Worm (Caenorhabditis elegans) whole organism, L4 larva: Measurements from ENCODE around the gene mrpl-53.

Source experiments
- D1046.2 ChIP-seq: fragments of 200-800 bp; sonication (Bioruptor generic); IDR thresholded peaks from 2 replicates; pipeline ENCODE4 v1.3.6; 2022; ENCODE audit warnings: missing genetic modification characterization, missing compliant biosample characterization
- ZK337.2 ChIP-seq: fragments of 200-800 bp; sonication (Bioruptor generic); IDR thresholded peaks from 2 replicates; pipeline ENCODE4 v1.3.6; 2022; ENCODE audit warnings: missing genetic modification reagents, missing genetic modification characterization, missing compliant biosample characterization
- aha-1 ChIP-seq: fragments of 150-350 bp; peaks from one replicate; lab custom pipeline; 2014; ENCODE audit warnings: missing biosample characterization, missing genetic modification characterization
- aly-2 ChIP-seq: sonication (generic microtip); optimal IDR thresholded peaks from 2 replicates; lab custom pipeline; 2018; ENCODE audit warnings: missing biosample characterization, missing genetic modification characterization
- ceh-28 ChIP-seq: fragments of 150-350 bp; optimal IDR thresholded peaks from 2 replicates; lab custom pipeline; 2014; ENCODE audit warnings: missing biosample characterization, missing genetic modification reagents, missing genetic modification characterization
- ceh-62 ChIP-seq: sonication (generic microtip); optimal IDR thresholded peaks from 2 replicates; lab custom pipeline; 2017; ENCODE audit warnings: missing biosample characterization, missing genetic modification characterization
- ctbp-1 ChIP-seq: fragments of 200-800 bp; sonication (Bioruptor generic); IDR thresholded peaks from 2 replicates; pipeline ENCODE4 v1.3.6; 2022; ENCODE audit warnings: missing genetic modification reagents, missing genetic modification characterization, missing compliant biosample characterization
- daf-12 ChIP-seq: fragments of 150-350 bp; optimal IDR thresholded peaks from 2 replicates; lab custom pipeline; 2014; ENCODE audit warnings: missing biosample characterization, missing genetic modification reagents, missing genetic modification characterization
- daf-19 ChIP-seq: fragments of 200-800 bp; sonication (Bioruptor generic); conservative IDR thresholded peaks from 2 replicates; pipeline ENCODE4 v1.3.6; 2022; ENCODE audit warnings: missing genetic modification characterization, missing compliant biosample characterization
- dmd-6 ChIP-seq: fragments of 200-800 bp; sonication (Bioruptor generic); IDR thresholded peaks from 2 replicates; pipeline ENCODE4 v1.3.6; 2022; ENCODE audit warnings: missing genetic modification reagents, missing genetic modification characterization, missing compliant biosample characterization
- dmd-9 ChIP-seq: fragments of 200-800 bp; sonication (Bioruptor generic); IDR thresholded peaks from 2 replicates; pipeline ENCODE4 v1.3.6; 2022; ENCODE audit warnings: missing genetic modification reagents, missing genetic modification characterization, missing compliant biosample characterization
- dpl-1 ChIP-seq: fragments of 150-350 bp; optimal IDR thresholded peaks from 2 replicates; lab custom pipeline; 2014; ENCODE audit warnings: missing biosample characterization, missing genetic modification reagents, missing genetic modification characterization
- duxl-1 ChIP-seq: sonication (generic microtip); optimal IDR thresholded peaks from 2 replicates; lab custom pipeline; 2016; ENCODE audit warnings: mild to moderate bottlenecking, missing genetic modification characterization, moderate library complexity, missing compliant biosample characterization; ENCODE audit not compliant: poor library complexity
- dve-1 ChIP-seq: sonication (generic microtip); optimal IDR thresholded peaks from 2 replicates; lab custom pipeline; 2017; ENCODE audit warnings: antibody characterized with exemption, mild to moderate bottlenecking, missing genetic modification characterization, missing compliant biosample characterization; ENCODE audit not compliant: insufficient read depth
- egl-43 ChIP-seq: fragments of 200-800 bp; sonication (Bioruptor generic); IDR thresholded peaks from 2 replicates; pipeline ENCODE4 v1.3.6; 2022; ENCODE audit warnings: missing genetic modification reagents, missing genetic modification characterization, missing compliant biosample characterization
- fkh-10 ChIP-seq: fragments of 150-350 bp; optimal IDR thresholded peaks from 2 replicates; lab custom pipeline; 2014; ENCODE audit warnings: missing biosample characterization, missing genetic modification reagents, missing genetic modification characterization
- hif-1 ChIP-seq, 2 experiments: sonication (generic microtip); optimal IDR thresholded peaks; 2 replicates each; lab custom pipeline; 2016 to 2017; ENCODE audit warnings: missing compliant biosample characterization in 2 of 2, missing genetic modification characterization in 2 of 2, missing genetic modification reagents in 2 of 2, missing genotype in 2 of 2, mild to moderate bottlenecking in 1 of 2
- hlh-11 ChIP-seq: fragments of 200-800 bp; sonication (Bioruptor generic); optimal IDR thresholded peaks from 2 replicates; lab custom pipeline; 2018; ENCODE audit warnings: mild to moderate bottlenecking, missing genetic modification characterization, missing compliant biosample characterization
- hlh-30 ChIP-seq: sonication (generic microtip); optimal IDR thresholded peaks from 2 replicates; lab custom pipeline; 2017; ENCODE audit warnings: antibody characterized with exemption, mild to moderate bottlenecking, missing genetic modification characterization, missing compliant biosample characterization; ENCODE audit not compliant: insufficient read depth
- lin-13 ChIP-seq: fragments of 150-350 bp; optimal IDR thresholded peaks from 2 replicates; lab custom pipeline; 2014; ENCODE audit warnings: missing biosample characterization, missing genetic modification reagents, missing genetic modification characterization
- lin-15B ChIP-seq: fragments of 150-350 bp; sonication (generic microtip); optimal IDR thresholded peaks from 3 replicates; lab custom pipeline; 2014; ENCODE audit warnings: missing biosample characterization, missing genetic modification characterization
- lsy-2 ChIP-seq, 2 experiments: fragments of 150-350 bp in 1 of 2; sonication (generic microtip) in 1 of 2; optimal IDR thresholded peaks; 2 replicates each; lab custom pipeline; 2014 to 2017; ENCODE audit warnings: missing biosample characterization in 2 of 2, missing genetic modification characterization in 2 of 2
- madf-5 ChIP-seq, 2 experiments: fragments of 200-800 bp; sonication (Bioruptor generic); IDR thresholded peaks; 2 replicates each; pipeline ENCODE4 v1.3.6; 2022; ENCODE audit warnings: missing compliant biosample characterization in 2 of 2, missing genetic modification characterization in 2 of 2
- madf-9 ChIP-seq: fragments of 200-800 bp; sonication (Bioruptor generic); conservative IDR thresholded peaks from 2 replicates; pipeline ENCODE4 v1.3.6; 2022; ENCODE audit warnings: missing genetic modification reagents, missing genetic modification characterization, missing compliant biosample characterization
- mdl-1 ChIP-seq, 2 experiments: fragments of 150-350 bp in 1 of 2; sonication (generic microtip) in 1 of 2; optimal IDR thresholded peaks; 2 replicates each; lab custom pipeline; 2014 to 2017; ENCODE audit warnings: missing biosample characterization in 2 of 2, missing genetic modification characterization in 2 of 2
- mdt-29 ChIP-seq: fragments of 200-800 bp; sonication (Bioruptor generic); IDR thresholded peaks from 2 replicates; pipeline ENCODE4 v1.3.6; 2022; ENCODE audit warnings: missing genetic modification reagents, missing genetic modification characterization, missing compliant biosample characterization
- mep-1 ChIP-seq: fragments of 150-350 bp; sonication (generic microtip); optimal IDR thresholded peaks from 3 replicates; lab custom pipeline; 2014; ENCODE audit warnings: missing biosample characterization, missing genetic modification characterization
- nhr-10 ChIP-seq: fragments of 150-350 bp; optimal IDR thresholded peaks from 2 replicates; lab custom pipeline; 2014; ENCODE audit warnings: missing biosample characterization, missing genetic modification characterization
- nhr-111 ChIP-seq: fragments of 200-800 bp; sonication (Bioruptor generic); optimal IDR thresholded peaks from 2 replicates; lab custom pipeline; 2018; ENCODE audit warnings: mild to moderate bottlenecking, missing genetic modification characterization, missing compliant biosample characterization
- nhr-237 ChIP-seq: sonication (generic microtip); optimal IDR thresholded peaks from 2 replicates; lab custom pipeline; 2017; ENCODE audit warnings: missing biosample characterization, missing genetic modification characterization
- nhr-28 ChIP-seq: fragments of 150-350 bp; optimal IDR thresholded peaks from 2 replicates; lab custom pipeline; 2014; ENCODE audit warnings: missing biosample characterization, missing genetic modification characterization
- nhr-48 ChIP-seq: sonication (generic microtip); optimal IDR thresholded peaks from 2 replicates; lab custom pipeline; 2016; ENCODE audit warnings: mild to moderate bottlenecking, missing genetic modification characterization, missing compliant biosample characterization
- nhr-6 ChIP-seq: fragments of 150-350 bp; optimal IDR thresholded peaks from 2 replicates; lab custom pipeline; 2014; ENCODE audit warnings: missing biosample characterization, missing genetic modification characterization
- nhr-76 ChIP-seq: fragments of 150-350 bp; optimal IDR thresholded peaks from 2 replicates; lab custom pipeline; 2014; ENCODE audit warnings: missing biosample characterization, missing genetic modification characterization
- pha-4 ChIP-seq, 2 experiments: fragments of 150-350 bp in 1 of 2; fragments of 200-800 bp in 1 of 2; sonication (Bioruptor generic) in 1 of 2; IDR thresholded peaks in 1 of 2; optimal IDR thresholded peaks in 1 of 2; 2 replicates each; pipeline versions ENCODE4 v1.3.6 to Lab custom; 2014 to 2022; ENCODE audit warnings: missing genetic modification characterization in 2 of 2, missing genetic modification reagents in 2 of 2, missing biosample characterization in 1 of 2, missing compliant biosample characterization in 1 of 2
- php-3 ChIP-seq: fragments of 200-800 bp; sonication (Bioruptor generic); IDR thresholded peaks from 2 replicates; pipeline ENCODE4 v1.3.6; 2022; ENCODE audit warnings: missing genetic modification reagents, missing genetic modification characterization, missing compliant biosample characterization
- rbr-2 ChIP-seq: sonication (generic microtip); optimal IDR thresholded peaks from 2 replicates; lab custom pipeline; 2016; ENCODE audit warnings: missing genotype, missing genetic modification characterization, missing compliant biosample characterization
- set-16 ChIP-seq: fragments of 200-800 bp; sonication (Bioruptor generic); IDR thresholded peaks from 2 replicates; pipeline ENCODE4 v1.3.6; 2022; ENCODE audit warnings: missing genetic modification reagents, missing genetic modification characterization, missing compliant biosample characterization
- skn-1 ChIP-seq: fragments of 150-350 bp; optimal IDR thresholded peaks from 2 replicates; lab custom pipeline; 2014; ENCODE audit warnings: missing biosample characterization, missing genetic modification characterization
- snpc-1.2 ChIP-seq: fragments of 200-800 bp; sonication (Bioruptor generic); IDR thresholded peaks from 2 replicates; pipeline ENCODE4 v1.3.6; 2022; ENCODE audit warnings: missing genetic modification reagents, missing genetic modification characterization, missing compliant biosample characterization
- snpc-4 ChIP-seq: fragments of 150-350 bp; optimal IDR thresholded peaks from 2 replicates; lab custom pipeline; 2014; ENCODE audit warnings: missing biosample characterization, missing genetic modification characterization
- spr-1 ChIP-seq: sonication (generic microtip); optimal IDR thresholded peaks from 2 replicates; lab custom pipeline; 2016; ENCODE audit warnings: mild to moderate bottlenecking, missing genetic modification characterization, missing compliant biosample characterization
- spr-3 ChIP-seq: fragments of 200-800 bp; sonication (Bioruptor generic); optimal IDR thresholded peaks from 2 replicates; lab custom pipeline; 2018; ENCODE audit warnings: mild to moderate bottlenecking, missing genetic modification characterization, missing compliant biosample characterization
- vab-7 ChIP-seq: fragments of 200-800 bp; sonication (Bioruptor generic); IDR thresholded peaks from 2 replicates; pipeline ENCODE4 v1.3.6; 2022; ENCODE audit warnings: missing genetic modification reagents, missing genetic modification characterization, missing compliant biosample characterization
- zfp-2 ChIP-seq: sonication (generic microtip); optimal IDR thresholded peaks from 2 replicates; lab custom pipeline; 2016; ENCODE audit warnings: mild to moderate bottlenecking, missing genetic modification characterization, missing compliant biosample characterization
- zip-2 ChIP-seq: fragments of 150-350 bp; optimal IDR thresholded peaks from 2 replicates; lab custom pipeline; 2014; ENCODE audit warnings: missing biosample characterization, missing genetic modification characterization
- ztf-11 ChIP-seq: fragments of 150-350 bp; optimal IDR thresholded peaks from 2 replicates; lab custom pipeline; 2014; ENCODE audit warnings: missing biosample characterization, missing genetic modification characterization

The mrpl-53 gene

DNA sequence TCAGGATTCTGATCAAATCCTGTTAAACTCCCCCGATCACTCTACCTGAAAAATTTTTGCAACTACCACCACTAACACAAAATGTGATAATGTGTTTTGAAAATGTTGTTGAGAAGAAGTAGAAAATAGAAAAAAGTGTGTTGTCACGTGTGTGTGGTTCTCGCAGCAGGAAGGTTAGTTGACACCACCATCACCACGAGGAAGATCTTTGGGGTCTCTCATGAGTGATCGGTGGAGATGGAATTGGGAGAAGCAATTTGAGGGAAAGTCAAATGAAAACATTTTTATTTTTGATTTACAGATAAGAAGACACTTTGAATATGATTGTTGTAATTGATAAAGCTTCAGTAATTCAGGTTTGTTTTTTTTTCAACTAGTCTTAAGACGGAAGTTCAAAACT, 4.3 kb downstream of the mrpl-53 start (continued):
- TF ChIP-seq dpl-1, result no peak
- TF ChIP-seq mdl-1 (tag; optimal IDR thresholded peaks at IDR 0.05; lab: Kevin White, UChicago), result peak; percentile 79 to 83
- TF ChIP-seq nhr-6 (tag; lab: Kevin White, UChicago), result no peak
- TF ChIP-seq ceh-62 (tag; lab: Kevin White, UChicago), result no peak

DNA sequence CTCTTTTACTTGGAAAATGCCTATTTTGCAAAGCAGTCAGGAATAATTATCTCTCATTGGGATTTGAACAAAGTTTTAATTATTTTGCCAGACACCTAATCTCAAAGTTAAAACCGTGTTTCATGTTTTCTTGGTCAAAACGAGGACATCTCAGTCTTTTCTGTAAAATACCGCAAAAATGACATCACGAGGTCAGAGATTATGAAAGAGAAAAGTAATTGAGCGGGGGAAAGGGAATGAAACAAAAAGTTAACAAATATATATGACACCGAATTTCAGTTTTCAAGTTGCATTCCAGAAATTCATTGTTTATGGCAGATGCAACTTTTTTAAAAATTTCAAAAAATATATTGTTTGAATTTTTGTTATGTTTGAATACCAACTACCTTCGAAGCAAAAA, 5.1 kb downstream of the mrpl-53 start:
- TF ChIP-seq mep-1, result peak; percentile 4
- TF ChIP-seq snpc-4 (tag; lab: Kevin White, UChicago), result no peak
- no peak for TF ChIP-seq vab-7 (GFP tag; lab: Robert Waterston, UW)
- TF ChIP-seq aha-1, result peak; percentile 89
- no peak for TF ChIP-seq spr-1
- no peak for TF ChIP-seq lsy-2 (tag; optimal IDR thresholded peaks at IDR 0.05; lab: Kevin White, UChicago)
- peak; percentile 46 for TF ChIP-seq dve-1
- TF ChIP-seq, all 104 proteins: peak for 3

DNA sequence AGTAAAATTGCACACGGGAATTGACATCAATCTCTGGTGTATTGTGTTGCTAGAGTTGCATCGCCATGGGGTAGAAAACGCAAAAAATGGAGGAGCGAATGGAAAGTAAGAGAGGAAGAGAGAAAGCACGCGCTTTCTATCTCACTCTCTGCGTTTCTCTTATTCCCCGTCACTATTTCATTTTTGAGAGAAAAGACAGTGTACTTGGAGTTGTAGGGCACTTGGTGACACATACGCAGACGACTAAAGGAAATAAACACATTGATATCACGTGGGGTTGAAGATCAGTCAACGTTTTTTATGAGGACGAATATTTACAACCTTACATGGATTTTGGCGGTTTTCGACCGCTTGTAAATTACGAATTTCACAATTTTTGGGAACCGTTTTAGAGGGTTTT, 6.0 kb downstream of the mrpl-53 start:
- TF ChIP-seq zip-2 (tag; lab: Kevin White, UChicago) (peak; percentile 37), spr-1 (peak; percentile 60), aly-2 (tag; lab: Kevin White, UChicago) (no peak), D1046.2 (GFP tag; lab: Robert Waterston, UW) (no peak), zfp-2 (tag; lab: Kevin White, UChicago) (peak; percentile 38), egl-43 (GFP tag; lab: Robert Waterston, UW) (no peak), nhr-10 (tag; lab: Kevin White, UChicago) (peak; percentile 94), php-3 (GFP tag; lab: Robert Waterston, UW) (peak; percentile 84), snpc-4 (tag; lab: Kevin White, UChicago) (no peak), snpc-1.2 (GFP tag; lab: Robert Waterston, UW) (no peak), mdl-1 (tag; optimal IDR thresholded peaks at IDR 0.05; lab: Kevin White, UChicago) (peak; percentile 99 to 100), rbr-2 (peak; percentile 79), pha-4 (GFP tag; IDR thresholded peaks at IDR 0.05; lab: Robert Waterston, UW) (peak; percentile 82), pha-4 (tag; optimal IDR thresholded peaks at IDR 0.05; lab: Kevin White, UChicago) (peak; percentile 87), ztf-11 (no peak), nhr-111 (GFP tag; lab: Kevin White, UChicago) (no peak), lin-13 (GFP tag; lab: Kevin White, UChicago) (peak; percentile 78), hif-1 (tag; optimal IDR thresholded peaks at IDR 0.05; lab: Kevin White, UChicago) (peak; percentile 75 to 96), dmd-9 (GFP tag; lab: Robert Waterston, UW) (no peak), fkh-10 (GFP tag; lab: Kevin White, UChicago) (peak; percentile 30), nhr-28 (tag; lab: Kevin White, UChicago) (peak; percentile 99), madf-9 (GFP tag; lab: Robert Waterston, UW) (no peak), ctbp-1 (peak; percentile 61; the same call in 1 of the 2 replicates), skn-1 (tag; lab: Kevin White, UChicago) (no peak), nhr-6 (tag; lab: Kevin White, UChicago) (peak; percentile 98), ceh-62 (tag; lab: Kevin White, UChicago) (no peak), lin-15B (no peak), hlh-11 (peak; percentile 99), madf-5 (GFP tag; IDR thresholded peaks at IDR 0.05; lab: Robert Waterston, UW) (no peak), set-16 (no peak), ZK337.2 (GFP tag; lab: Robert Waterston, UW) (no peak), nhr-237 (no peak), spr-3 (no peak), nhr-76 (tag; lab: Kevin White, UChicago) (peak; percentile 64), daf-12 (tag; lab: Kevin White, UChicago) (no peak), nhr-48 (tag; lab: Kevin White, UChicago) (peak; percentile 97), dve-1 (peak; percentile 99), ceh-28 (no peak), duxl-1 (tag; lab: Kevin White, UChicago) (peak; percentile 53), hlh-30 (tag; lab: Kevin White, UChicago) (peak; percentile 99), dmd-6 (GFP tag; lab: Robert Waterston, UW) (peak; percentile 100), mdt-29 (GFP tag; lab: Robert Waterston, UW) (peak; percentile 61; the same call in 1 of the 2 replicates), daf-19 (GFP tag; lab: Robert Waterston, UW) (no peak)
